Worm (Caenorhabditis elegans) whole organism, L1 larva: ENCODE data around the gene F11D11.3.

Source experiments
- ceh-8 ChIP-seq: fragments of 200-800 bp; sonication (Bioruptor generic); optimal IDR thresholded peaks from 2 replicates; lab custom pipeline; 2018; ENCODE audit warnings: mild to moderate bottlenecking, missing genetic modification characterization, moderate library complexity, missing compliant biosample characterization
- dpl-1 ChIP-seq, 3 experiments: fragments of 150-350 bp in 2 of 3; sonication (generic microtip) in 1 of 3; optimal IDR thresholded peaks; 2 replicates each; lab custom pipeline; 2014 to 2017; ENCODE audit warnings: missing biosample characterization in 3 of 3, missing genetic modification characterization in 3 of 3, missing genetic modification reagents in 3 of 3
- efl-3 ChIP-seq: fragments of 200-800 bp; sonication (Bioruptor generic); optimal IDR thresholded peaks from 2 replicates; lab custom pipeline; 2018; ENCODE audit warnings: mild to moderate bottlenecking, missing genetic modification characterization, missing compliant biosample characterization
- ets-5 ChIP-seq: fragments of 200-800 bp; sonication (Bioruptor generic); IDR thresholded peaks from 2 replicates; pipeline ENCODE4 v1.3.6; 2022; ENCODE audit warnings: missing genetic modification characterization, missing compliant biosample characterization
- hlh-17 ChIP-seq: fragments of 200-800 bp; sonication (Bioruptor generic); optimal IDR thresholded peaks from 2 replicates; lab custom pipeline; 2018; ENCODE audit warnings: missing genetic modification characterization, mild to moderate bottlenecking, missing compliant biosample characterization, moderate library complexity, borderline replicate concordance
- lin-15B ChIP-seq: fragments of 150-350 bp; sonication (generic microtip); optimal IDR thresholded peaks from 3 replicates; lab custom pipeline; 2014; ENCODE audit warnings: missing biosample characterization, missing genetic modification characterization
- mdl-1 ChIP-seq, 2 experiments: fragments of 150-350 bp; optimal IDR thresholded peaks; 2 replicates each; lab custom pipeline; 2014 to 2017; ENCODE audit warnings: missing biosample characterization in 2 of 2, missing genetic modification characterization in 2 of 2, inconsistent platforms in 1 of 2
- nhr-11 ChIP-seq: fragments of 150-350 bp; optimal IDR thresholded peaks from 2 replicates; lab custom pipeline; 2014; ENCODE audit warnings: missing biosample characterization, missing genetic modification characterization
- nhr-12 ChIP-seq: sonication (generic microtip); optimal IDR thresholded peaks from 2 replicates; lab custom pipeline; 2017; ENCODE audit warnings: missing biosample characterization, missing genetic modification characterization
- nhr-237 ChIP-seq: fragments of 150-350 bp; optimal IDR thresholded peaks from 2 replicates; lab custom pipeline; 2014; ENCODE audit warnings: missing biosample characterization, missing genetic modification characterization
- nhr-28 ChIP-seq: fragments of 150-350 bp; optimal IDR thresholded peaks from 2 replicates; lab custom pipeline; 2014; ENCODE audit warnings: missing biosample characterization, missing genetic modification characterization
- pqm-1 ChIP-seq: sonication (generic microtip); optimal IDR thresholded peaks from 3 replicates; lab custom pipeline; 2017; ENCODE audit warnings: missing biosample characterization, missing genetic modification characterization
- skn-1 ChIP-seq: fragments of 150-350 bp; optimal IDR thresholded peaks from 2 replicates; lab custom pipeline; 2014; ENCODE audit warnings: missing biosample characterization, missing genetic modification characterization
- ztf-11 ChIP-seq, 2 experiments: sonication (generic microtip); optimal IDR thresholded peaks; 2 replicates each; lab custom pipeline; 2016 to 2017; ENCODE audit warnings: missing genetic modification characterization in 2 of 2, missing biosample characterization in 1 of 2, missing compliant biosample characterization in 1 of 2

DNA sequence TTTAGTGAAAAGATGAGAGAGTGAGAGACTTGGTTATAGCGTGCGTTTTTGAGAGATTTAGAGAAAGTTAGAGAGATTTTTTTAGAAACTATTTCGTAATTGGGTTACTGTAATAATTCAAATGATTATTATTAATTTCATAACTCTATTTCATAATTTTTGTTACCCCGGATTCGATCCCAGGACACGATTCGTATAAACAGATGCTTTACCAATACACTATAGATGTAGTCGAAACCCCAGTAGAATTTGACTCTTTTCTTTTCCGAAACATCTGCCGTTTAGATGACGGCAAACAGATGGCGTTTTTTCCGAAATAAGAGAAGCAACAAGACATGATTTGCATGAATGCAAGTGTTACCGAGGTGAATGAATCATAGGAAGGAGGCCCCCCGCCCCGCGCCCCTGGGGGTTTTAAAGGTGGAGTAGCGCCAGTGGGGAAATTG is 50.0 kb downstream of the F11D11.3 start:
- TF ChIP-seq nhr-11 (tag; lab: Kevin White, UChicago) (no peak), nhr-237 (tag; lab: Kevin White, UChicago) (no peak), pqm-1 (no peak), ets-5 (GFP tag; lab: Robert Waterston, UW) (no peak), mdl-1 (tag; optimal IDR thresholded peaks at IDR 0.05; lab: Kevin White, UChicago) (no peak), efl-3 (GFP tag; lab: Kevin White, UChicago) (no peak), nhr-28 (tag; lab: Kevin White, UChicago) (no peak), ztf-11 (tag; optimal IDR thresholded peaks at IDR 0.05; lab: Kevin White, UChicago) (peak in 1 of 2 experiments; percentile 81), skn-1 (peak; percentile 55), dpl-1 (GFP tag; optimal IDR thresholded peaks at IDR 0.05; lab: Kevin White, UChicago) (no peak), nhr-12 (tag; lab: Kevin White, UChicago) (no peak), ceh-8 (no peak), lin-15B (tag; lab: Kevin White, UChicago) (no peak), hlh-17 (GFP tag; lab: Kevin White, UChicago) (no peak)
